Fruit fly (Drosophila melanogaster) whole organism, embryonic: ENCODE data around the gene CG32440.

ENCODE experiments used
- Aef1 ChIP-seq: fragments of 200-800 bp; sonication (Bioruptor generic); IDR thresholded peaks from 3 replicates; pipeline ENCODE4 v1.3.6; 2022; ENCODE audit warnings: missing biosample characterization, missing genetic modification characterization
- CG10366 ChIP-seq: fragments of 200-800 bp; sonication (Bioruptor generic); IDR thresholded peaks from 2 replicates; pipeline ENCODE4 v1.3.6; 2022; ENCODE audit warnings: missing biosample characterization, missing genetic modification characterization
- CG10979 ChIP-seq: fragments of 200-800 bp; sonication (Bioruptor generic); optimal IDR thresholded peaks from 2 replicates; lab custom pipeline; 2018; ENCODE audit warnings: missing biosample characterization, mild to moderate bottlenecking, missing genetic modification characterization, moderate library complexity
- CG11398 ChIP-seq: fragments of 200-800 bp; sonication (Bioruptor generic); optimal IDR thresholded peaks from 2 replicates; lab custom pipeline; 2016; ENCODE audit warnings: missing biosample characterization, missing genetic modification characterization
- CG12299 ChIP-seq: fragments of 200-800 bp; sonication (Bioruptor generic); optimal IDR thresholded peaks from 2 replicates; lab custom pipeline; 2018; ENCODE audit warnings: missing biosample characterization, mild to moderate bottlenecking, missing genetic modification characterization
- CG1233 ChIP-seq: fragments of 200-800 bp; sonication (Bioruptor generic); optimal IDR thresholded peaks from 4 replicates; lab custom pipeline; 2018; ENCODE audit warnings: missing biosample characterization, mild to moderate bottlenecking, missing genetic modification characterization
- CG17361 ChIP-seq: fragments of 200-800 bp; sonication (Bioruptor generic); IDR thresholded peaks from 3 replicates; pipeline ENCODE4 v1.3.6; 2022; ENCODE audit warnings: missing biosample characterization, missing genetic modification characterization
- CG17802 ChIP-seq: fragments of 200-800 bp; sonication (Bioruptor generic); optimal IDR thresholded peaks from 2 replicates; lab custom pipeline; 2018; ENCODE audit warnings: missing biosample characterization, mild to moderate bottlenecking, missing genetic modification characterization, moderate library complexity
- CG18262 ChIP-seq: fragments of 200-800 bp; optimal IDR thresholded peaks from 3 replicates; lab custom pipeline; 2019; ENCODE audit warnings: missing biosample characterization, mild to moderate bottlenecking, missing genetic modification characterization, moderate library complexity
- CG31224 ChIP-seq: fragments of 200-800 bp; sonication (Bioruptor generic); IDR thresholded peaks from 2 replicates; pipeline ENCODE4 v1.3.6; 2022; ENCODE audit warnings: missing biosample characterization, missing genetic modification characterization
- CG3407 ChIP-seq: fragments of 200-800 bp; sonication (Bioruptor generic); optimal IDR thresholded peaks from 2 replicates; lab custom pipeline; 2018; ENCODE audit warnings: missing biosample characterization, mild to moderate bottlenecking, missing genetic modification characterization
- CG4854 ChIP-seq: fragments of 200-800 bp; sonication (Bioruptor generic); optimal IDR thresholded peaks from 2 replicates; lab custom pipeline; 2016; ENCODE audit warnings: missing biosample characterization, missing genetic modification characterization, inconsistent platforms
- CG6175 ChIP-seq: fragments of 200-800 bp; sonication (Bioruptor generic); IDR thresholded peaks from 3 replicates; pipeline ENCODE4 v1.3.6; 2022; ENCODE audit warnings: missing biosample characterization, missing genetic modification characterization
- CG6689 ChIP-seq: fragments of 200-800 bp; sonication (Bioruptor generic); IDR thresholded peaks from 2 replicates; pipeline ENCODE4 v1.3.6; 2022; ENCODE audit warnings: missing biosample characterization, missing genetic modification characterization
- CG7839 ChIP-seq: fragments of 200-800 bp; sonication (Bioruptor generic); optimal IDR thresholded peaks from 3 replicates; lab custom pipeline; 2018; ENCODE audit warnings: missing biosample characterization, mild to moderate bottlenecking, missing genetic modification characterization, moderate library complexity
- CG9797 ChIP-seq: fragments of 200-800 bp; sonication (Bioruptor generic); optimal IDR thresholded peaks from 3 replicates; lab custom pipeline; 2018; ENCODE audit warnings: missing biosample characterization, mild to moderate bottlenecking, missing genetic modification characterization
- CHES-1-like ChIP-seq: fragments of 200-800 bp; sonication (Bioruptor generic); optimal IDR thresholded peaks from 2 replicates; lab custom pipeline; 2016; ENCODE audit warnings: missing biosample characterization, missing genetic modification characterization
- Camta ChIP-seq: fragments of 200-800 bp; sonication (Bioruptor generic); optimal IDR thresholded peaks from 2 replicates; lab custom pipeline; 2016; ENCODE audit warnings: missing biosample characterization, missing genetic modification characterization
- CrebB ChIP-seq: fragments of 200-800 bp; sonication (Bioruptor generic); optimal IDR thresholded peaks from 3 replicates; lab custom pipeline; 2018; ENCODE audit warnings: missing biosample characterization, mild to moderate bottlenecking, missing genetic modification characterization
- Dip3 ChIP-seq: fragments of 200-800 bp; sonication (Bioruptor generic); optimal IDR thresholded peaks from 3 replicates; lab custom pipeline; 2016; ENCODE audit warnings: missing biosample characterization, missing genetic modification characterization
- H15 ChIP-seq: fragments of 200-800 bp; sonication (Bioruptor generic); IDR thresholded peaks from 3 replicates; pipeline ENCODE4 v1.3.6; 2022; ENCODE audit warnings: missing biosample characterization, missing genetic modification characterization
- Hand ChIP-seq: fragments of 200-800 bp; sonication (Bioruptor generic); optimal IDR thresholded peaks from 2 replicates; lab custom pipeline; 2017; ENCODE audit warnings: mild to moderate bottlenecking, missing biosample characterization, missing genetic modification reagents, missing genetic modification characterization
- Hr78 ChIP-seq, 2 experiments: fragments of 200-800 bp in 1 of 2; fragments of >200 bp in 1 of 2; sonication (Bioruptor generic) in 1 of 2; optimal IDR thresholded peaks; 2 replicates each; lab custom pipeline; 2017 to 2019; ENCODE audit warnings: missing biosample characterization in 2 of 2, missing genetic modification characterization in 2 of 2, mild to moderate bottlenecking in 1 of 2, moderate library complexity in 1 of 2
- MESR4 ChIP-seq: fragments of 200-800 bp; sonication (Bioruptor generic); optimal IDR thresholded peaks from 2 replicates; lab custom pipeline; 2018; ENCODE audit warnings: missing biosample characterization, mild to moderate bottlenecking, missing genetic modification characterization, moderate library complexity
- NC2α ChIP-seq: fragments of 200-800 bp; sonication (Bioruptor generic); optimal IDR thresholded peaks from 2 replicates; lab custom pipeline; 2016; ENCODE audit warnings: missing biosample characterization, missing genetic modification characterization
- Nf-YC ChIP-seq: fragments of 200-800 bp; optimal IDR thresholded peaks from 3 replicates; lab custom pipeline; 2019; ENCODE audit warnings: missing biosample characterization, mild to moderate bottlenecking, missing genetic modification characterization, moderate library complexity
- al ChIP-seq: fragments of 200-800 bp; sonication (Bioruptor generic); IDR thresholded peaks from 2 replicates; pipeline ENCODE4 v1.3.6; 2022; ENCODE audit warnings: missing biosample characterization, missing genetic modification characterization
- bbx ChIP-seq: fragments of 200-800 bp; sonication (Bioruptor generic); IDR thresholded peaks from 2 replicates; pipeline ENCODE4 v1.3.6; 2022; ENCODE audit warnings: missing biosample characterization, missing genetic modification characterization; ENCODE audit not compliant: partially characterized antibody
- cg ChIP-seq: fragments of 200-800 bp; sonication (Bioruptor generic); optimal IDR thresholded peaks from 3 replicates; lab custom pipeline; 2019; ENCODE audit warnings: missing biosample characterization, mild to moderate bottlenecking, missing genetic modification characterization, moderate library complexity
- dm ChIP-seq: fragments of 200-800 bp; sonication (Bioruptor generic); optimal IDR thresholded peaks from 3 replicates; lab custom pipeline; 2016; ENCODE audit warnings: missing biosample characterization, missing genetic modification characterization
- fd102C ChIP-seq: fragments of 200-800 bp; sonication (Bioruptor generic); optimal IDR thresholded peaks from 2 replicates; lab custom pipeline; 2018; ENCODE audit warnings: missing biosample characterization, mild to moderate bottlenecking, missing genetic modification characterization, moderate library complexity
- fu2 ChIP-seq: fragments of 200-800 bp; sonication (Bioruptor generic); optimal IDR thresholded peaks from 2 replicates; lab custom pipeline; 2016; ENCODE audit warnings: missing biosample characterization, missing genetic modification characterization
- h ChIP-seq: fragments of >200 bp; optimal IDR thresholded peaks from 2 replicates; lab custom pipeline; 2017
- insv ChIP-seq, 2 experiments: fragments of 200-800 bp; sonication (Bioruptor generic); optimal IDR thresholded peaks; 3 replicates each; lab custom pipeline; 2016 to 2018; ENCODE audit warnings: missing biosample characterization in 2 of 2, missing genetic modification characterization in 2 of 2
- jigr1 ChIP-seq: fragments of 200-800 bp; sonication (Bioruptor generic); IDR thresholded peaks from 3 replicates; pipeline ENCODE4 v1.3.6; 2022; ENCODE audit warnings: missing biosample characterization, missing genetic modification characterization
- ken ChIP-seq: fragments of 200-800 bp; sonication (Bioruptor generic); IDR thresholded peaks from 3 replicates; pipeline ENCODE4 v1.3.6; 2022; ENCODE audit warnings: missing biosample characterization, missing genetic modification characterization
- lbe ChIP-seq: fragments of 200-800 bp; sonication (Bioruptor generic); optimal IDR thresholded peaks from 2 replicates; lab custom pipeline; 2016; ENCODE audit warnings: missing biosample characterization, mild to moderate bottlenecking, missing genetic modification characterization
- lmd ChIP-seq: fragments of 200-800 bp; sonication (Bioruptor generic); IDR thresholded peaks from 2 replicates; pipeline ENCODE4 v1.3.6; 2022; ENCODE audit warnings: missing biosample characterization, missing genetic modification characterization
- maf-S ChIP-seq: fragments of 200-800 bp; sonication (Bioruptor generic); optimal IDR thresholded peaks from 2 replicates; lab custom pipeline; 2016; ENCODE audit warnings: missing biosample characterization, missing genetic modification characterization
- mld ChIP-seq: fragments of 200-800 bp; sonication (Bioruptor generic); IDR thresholded peaks from 3 replicates; pipeline ENCODE4 v1.3.6; 2022; ENCODE audit warnings: missing biosample characterization, missing genetic modification characterization; ENCODE audit not compliant: partially characterized antibody
- nerfin-2 ChIP-seq: fragments of 200-800 bp; sonication (Bioruptor generic); IDR thresholded peaks from 2 replicates; pipeline ENCODE4 v1.3.6; 2022; ENCODE audit warnings: missing biosample characterization, missing genetic modification characterization; ENCODE audit not compliant: partially characterized antibody
- odd ChIP-seq: fragments of 200-800 bp; sonication (Bioruptor generic); optimal IDR thresholded peaks from 2 replicates; lab custom pipeline; 2017; ENCODE audit warnings: missing biosample characterization, mild to moderate bottlenecking, missing genetic modification characterization
- salm ChIP-seq: fragments of 200-800 bp; sonication (Bioruptor generic); optimal IDR thresholded peaks from 2 replicates; lab custom pipeline; 2018; ENCODE audit warnings: missing biosample characterization, mild to moderate bottlenecking, missing genetic modification characterization
- seq ChIP-seq: fragments of 200-800 bp; sonication (Bioruptor generic); IDR thresholded peaks from 2 replicates; pipeline ENCODE4 v1.3.6; 2022; ENCODE audit warnings: missing biosample characterization, missing genetic modification characterization
- slp2 ChIP-seq: fragments of 200-800 bp; sonication (Bioruptor generic); optimal IDR thresholded peaks from 2 replicates; lab custom pipeline; 2016; ENCODE audit warnings: missing biosample characterization, missing genetic modification characterization
- sna ChIP-seq: fragments of 200-800 bp; sonication (Bioruptor generic); IDR thresholded peaks from 2 replicates; pipeline ENCODE4 v1.3.6; 2022; ENCODE audit warnings: missing biosample characterization, missing genetic modification characterization; ENCODE audit not compliant: partially characterized antibody
- sob ChIP-seq: fragments of 200-800 bp; sonication (Bioruptor generic); IDR thresholded peaks from 2 replicates; pipeline ENCODE4 v1.3.6; 2022; ENCODE audit warnings: missing biosample characterization, missing genetic modification characterization
- tx ChIP-seq: fragments of 200-800 bp; sonication (Bioruptor generic); optimal IDR thresholded peaks from 2 replicates; lab custom pipeline; 2016; ENCODE audit warnings: missing biosample characterization, missing genetic modification characterization
- vfl ChIP-seq: fragments of 200-800 bp; sonication (Bioruptor generic); optimal IDR thresholded peaks from 2 replicates; lab custom pipeline; 2016; ENCODE audit warnings: missing biosample characterization, missing genetic modification characterization
- wor ChIP-seq: fragments of 200-800 bp; sonication (Bioruptor generic); IDR thresholded peaks from 2 replicates; pipeline ENCODE4 v1.3.6; 2022; ENCODE audit warnings: missing biosample characterization, missing genetic modification characterization
- zf30C ChIP-seq: fragments of 200-800 bp; sonication (Bioruptor generic); optimal IDR thresholded peaks from 3 replicates; lab custom pipeline; 2018; ENCODE audit warnings: missing biosample characterization, mild to moderate bottlenecking, missing genetic modification characterization

CG32440 gene

dm6 chr3L:21382158-21382610 lies 22.2 kb downstream of the CG32440 start, which contains the start of gene rgn:
rgn (plus strand) TSS chr3L:21382501.
- peak; percentile 76 for TF ChIP-seq CG31224 (GFP tag; lab: Robert Waterston, UW)
- peak; percentile 80 for TF ChIP-seq Hand (GFP tag; lab: Kevin White, UChicago)
- no peak for TF ChIP-seq nerfin-2
- TF ChIP-seq Hr78 (GFP tag; optimal IDR thresholded peaks at IDR 0.05; lab: Kevin White, UChicago) = no peak
- no peak for TF ChIP-seq CG3407 (GFP tag; lab: Kevin White, UChicago)
- TF ChIP-seq CG6175 = no peak
- no peak for TF ChIP-seq CG11398 (GFP tag; lab: Kevin White, UChicago)
- TF ChIP-seq CrebB (tag; lab: Kevin White, UChicago) = peak; percentile 43
- TF ChIP-seq tx (GFP tag; lab: Kevin White, UChicago) = peak; percentile 10
- TF ChIP-seq mld (GFP tag; lab: Robert Waterston, UW) = no peak
- TF ChIP-seq jigr1 = no peak
- TF ChIP-seq CG12299 (tag; lab: Kevin White, UChicago) = no peak
- no peak for TF ChIP-seq bbx (GFP tag; lab: Robert Waterston, UW)
- TF ChIP-seq wor (GFP tag; lab: Robert Waterston, UW) = no peak
- no peak for TF ChIP-seq MESR4
- TF ChIP-seq CG17361 (GFP tag; lab: Robert Waterston, UW) = peak; percentile 87
- TF ChIP-seq CHES-1-like = peak; percentile 47
- TF ChIP-seq Dip3 (GFP tag; lab: Kevin White, UChicago) = peak; percentile 33
- peak; percentile 49 for TF ChIP-seq Camta (GFP tag; lab: Kevin White, UChicago)
- TF ChIP-seq fd102C = no peak
- TF ChIP-seq salm (tag; lab: Kevin White, UChicago) = no peak
- peak; percentile 75 for TF ChIP-seq CG6689 (GFP tag; lab: Robert Waterston, UW)
- TF ChIP-seq lmd (GFP tag; lab: Robert Waterston, UW) = peak; percentile 77; the same call in 1 of the 2 replicates
- no peak for TF ChIP-seq slp2 (GFP tag; lab: Kevin White, UChicago)
- no peak for TF ChIP-seq CG17802
- TF ChIP-seq dm (GFP tag; lab: Kevin White, UChicago) = peak; percentile 10
- TF ChIP-seq sob (GFP tag; lab: Robert Waterston, UW) = peak; percentile 80
- TF ChIP-seq fu2 = peak; percentile 52
- TF ChIP-seq maf-S (GFP tag; lab: Kevin White, UChicago) = peak; percentile 36
- TF ChIP-seq Aef1 (GFP tag; lab: Robert Waterston, UW) = peak; percentile 82
- peak; percentile 41; the same call in 1 of the 3 replicates for TF ChIP-seq ken (GFP tag; lab: Robert Waterston, UW)
- TF ChIP-seq CG9797 (GFP tag; lab: Kevin White, UChicago) = no peak
- TF ChIP-seq CG1233 = peak; percentile 68
- TF ChIP-seq seq (GFP tag; lab: Robert Waterston, UW) = peak; percentile 71
- TF ChIP-seq CG7839 (tag; lab: Kevin White, UChicago) = peak; percentile 86
- TF ChIP-seq NC2α (GFP tag; lab: Kevin White, UChicago) = no peak
- no peak for TF ChIP-seq insv (GFP tag; optimal IDR thresholded peaks at IDR 0.05; lab: Kevin White, UChicago)
- peak; percentile 9 for TF ChIP-seq CG10979 (tag; lab: Kevin White, UChicago)
- TF ChIP-seq Nf-YC (tag; lab: Kevin White, UChicago) = peak; percentile 63
- TF ChIP-seq zf30C = peak; percentile 60
- no peak for TF ChIP-seq cg (GFP tag; lab: Kevin White, UChicago)
- no peak for TF ChIP-seq sna (GFP tag; lab: Robert Waterston, UW)
- no peak for TF ChIP-seq h
- peak; percentile 71 for TF ChIP-seq CG10366 (GFP tag; lab: Robert Waterston, UW)
- TF ChIP-seq H15 (GFP tag; lab: Robert Waterston, UW) = peak; percentile 56; the same call in 1 of the 3 replicates
- no peak for TF ChIP-seq lbe
- TF ChIP-seq odd (GFP tag; lab: Kevin White, UChicago) = peak; percentile 69
- TF ChIP-seq vfl (GFP tag; lab: Kevin White, UChicago) = no peak
- peak; percentile 62 for TF ChIP-seq CG18262 (tag; lab: Kevin White, UChicago)
- peak; percentile 79 for TF ChIP-seq al
- TF ChIP-seq CG4854 (GFP tag; lab: Kevin White, UChicago) = no peak
